Worm (Caenorhabditis elegans) whole organism, dauer: Measurements from ENCODE around the gene K08D12.3.

Source experiments
- unc-62 ChIP-seq: sonication (generic microtip); optimal IDR thresholded peaks from 2 replicates; lab custom pipeline; 2017; ENCODE audit warnings: missing biosample characterization, missing genetic modification reagents, missing genetic modification characterization

Gene K08D12.3

ce11 chrIV:1758595-1758994, 48.5 kb downstream of the K08D12.3 start:
- TF ChIP-seq unc-62, result no peak
